Worm (Caenorhabditis elegans): Measurements from ENCODE around the gene phy-2.

- TF ChIP-seq klf-2 (GFP tag; conservative IDR thresholded peaks at IDR 0.05) (no peak), cog-1 (tag; optimal IDR thresholded peaks at IDR 0.05) (no peak), ztf-23 (GFP tag; IDR thresholded peaks at IDR 0.05) (no peak), ztf-29 (GFP tag; IDR thresholded peaks at IDR 0.05) (no peak), tab-1 (GFP tag; IDR thresholded peaks at IDR 0.05) (no peak), flt-1 (GFP tag; IDR thresholded peaks at IDR 0.05) (no peak), ref-1 (GFP tag; conservative IDR thresholded peaks at IDR 0.05) (no peak), T22C8.4 (GFP tag; IDR thresholded peaks at IDR 0.05) (no peak), med-1 (GFP tag; optimal IDR thresholded peaks at IDR 0.05; ENCODE audit: insufficient read depth) (no peak)
Measured at ce11 chrIV:12193338-12193737, 22.4 kb downstream of the phy-2 start.
